Worm (Caenorhabditis elegans): Measurements from ENCODE around the gene Y75B8A.8.

ce11 chrIII:12157576-12157975 is 3.0 kb upstream of the Y75B8A.8 start:
- TF ChIP-seq snpc-4 (tag; optimal IDR thresholded peaks at IDR 0.05) (no peak), F13H6.1 (tag; optimal IDR thresholded peaks at IDR 0.05) (no peak), aly-2 (tag; optimal IDR thresholded peaks at IDR 0.05) (no peak), nhr-6 (tag; optimal IDR thresholded peaks at IDR 0.05) (no peak), Y55F3AM.14 (GFP tag; optimal IDR thresholded peaks at IDR 0.05) (no peak), lin-13 (GFP tag; optimal IDR thresholded peaks at IDR 0.05) (no peak), nhr-237 (tag; optimal IDR thresholded peaks at IDR 0.05) (no peak), lsy-2 (tag; optimal IDR thresholded peaks at IDR 0.05) (no peak), unc-62 (GFP tag; optimal IDR thresholded peaks at IDR 0.05) (no peak), alr-1 (tag; optimal IDR thresholded peaks at IDR 0.05) (no peak), ceh-82 (tag; optimal IDR thresholded peaks at IDR 0.05) (no peak), lin-39 (tag; optimal IDR thresholded peaks at IDR 0.05) (no peak), nhr-25 (tag; optimal IDR thresholded peaks at IDR 0.05) (no peak), nhr-77 (tag; optimal IDR thresholded peaks at IDR 0.05) (no peak)
